Fruit fly (Drosophila melanogaster): ENCODE results near the gene mib2.

The mib2 gene

dm6 chr2L:18990133-18990532 lies 44.1 kb upstream of the mib2 start, which contains the start of gene CG15170:
TSS of gene CG15170 (minus strand) at chr2L:18990233.
- TF ChIP-seq CG7101 (tag; optimal IDR thresholded peaks at IDR 0.05) = no peak
- TF ChIP-seq CG7045 (GFP tag; optimal IDR thresholded peaks at IDR 0.05) = no peak
- no peak for TF ChIP-seq CG11617 (GFP tag; optimal IDR thresholded peaks at IDR 0.05)
- no peak for TF ChIP-seq cnc (optimal IDR thresholded peaks at IDR 0.05)
- TF ChIP-seq ovo (GFP tag; optimal IDR thresholded peaks at IDR 0.05) = no peak
- no peak for TF ChIP-seq CG5204 (GFP tag; optimal IDR thresholded peaks at IDR 0.05)
- no peak for TF ChIP-seq pad (GFP tag; optimal IDR thresholded peaks at IDR 0.05)
- TF ChIP-seq CG33017 (tag; optimal IDR thresholded peaks at IDR 0.05) = no peak
- no peak for TF ChIP-seq Crg-1 (GFP tag; optimal IDR thresholded peaks at IDR 0.05)
- TF ChIP-seq CG1620 (GFP tag; optimal IDR thresholded peaks at IDR 0.05) = no peak
- no peak for TF ChIP-seq Clk (GFP tag; optimal IDR thresholded peaks at IDR 0.05)
- TF ChIP-seq CG12768 (GFP tag; optimal IDR thresholded peaks at IDR 0.05) = no peak
- TF ChIP-seq kay (GFP tag; ENCODE audit: borderline replicate concordance) = no peak
- TF ChIP-seq Hr96 (GFP tag; optimal IDR thresholded peaks at IDR 0.05) = no peak
- no peak for TF ChIP-seq toe (GFP tag; optimal IDR thresholded peaks at IDR 0.05)

dm6 chr2L:18990720-18991119 lies 43.5 kb upstream of the mib2 start, which contains the start of gene CG15169:
TSS of gene CG15169 (plus strand) at chr2L:18991020.
- TF ChIP-seq toe (GFP tag; optimal IDR thresholded peaks at IDR 0.05) (no peak), cnc (optimal IDR thresholded peaks at IDR 0.05) (no peak)

- TF ChIP-seq CG7101 (tag; optimal IDR thresholded peaks at IDR 0.05) = no peak
- peak; percentile 87 for TF ChIP-seq kay (GFP tag; ENCODE audit: borderline replicate concordance)
Measured at dm6 chr2L:18992196-18992595, 42.0 kb upstream of the mib2 start, which contains the start of gene CG46465. TSS of gene CG46465 (plus strand) at chr2L:18992496.

dm6 chr2L:18995660-18996417 lies 38.4 kb upstream of the mib2 start, which contains the start of gene CG10650:
TSS of gene CG10650 (minus strand) at chr2L:18995934.
- peak; percentile 92 for TF ChIP-seq kay (GFP tag; ENCODE audit: borderline replicate concordance)
- no peak for TF ChIP-seq Crg-1 (GFP tag; optimal IDR thresholded peaks at IDR 0.05)
- peak; percentile 48 for TF ChIP-seq Mnt (GFP tag; optimal IDR thresholded peaks at IDR 0.05)
- TF ChIP-seq CG14711 (tag; optimal IDR thresholded peaks at IDR 0.05) = no peak
- TF ChIP-seq cic (GFP tag; optimal IDR thresholded peaks at IDR 0.05) = peak; percentile 79
- no peak for TF ChIP-seq CG7045 (GFP tag; optimal IDR thresholded peaks at IDR 0.05)
- TF ChIP-seq pad (GFP tag; optimal IDR thresholded peaks at IDR 0.05) = no peak
- no peak for TF ChIP-seq CG12768 (GFP tag; optimal IDR thresholded peaks at IDR 0.05)
- TF ChIP-seq tj (GFP tag; optimal IDR thresholded peaks at IDR 0.05) = no peak
- TF ChIP-seq cnc (optimal IDR thresholded peaks at IDR 0.05) = no peak
- TF ChIP-seq ovo (GFP tag; optimal IDR thresholded peaks at IDR 0.05) = no peak
- TF ChIP-seq CG7101 (tag; optimal IDR thresholded peaks at IDR 0.05) = no peak
- no peak for TF ChIP-seq bab1 (GFP tag; optimal IDR thresholded peaks at IDR 0.05)
- no peak for TF ChIP-seq toe (GFP tag; optimal IDR thresholded peaks at IDR 0.05)
- TF ChIP-seq CG5204 (GFP tag; optimal IDR thresholded peaks at IDR 0.05) = no peak
- TF ChIP-seq Hr96 (GFP tag; optimal IDR thresholded peaks at IDR 0.05) = no peak

- TF ChIP-seq CG7101 (tag; optimal IDR thresholded peaks at IDR 0.05) = no peak
- TF ChIP-seq Crg-1 (GFP tag; optimal IDR thresholded peaks at IDR 0.05) = no peak
- TF ChIP-seq CG11617 (GFP tag; optimal IDR thresholded peaks at IDR 0.05) = no peak
- TF ChIP-seq pad (GFP tag; optimal IDR thresholded peaks at IDR 0.05) = no peak
- no peak for TF ChIP-seq ovo (GFP tag; optimal IDR thresholded peaks at IDR 0.05)
- no peak for TF ChIP-seq Hr96 (GFP tag; optimal IDR thresholded peaks at IDR 0.05)
- TF ChIP-seq CG1620 (GFP tag; optimal IDR thresholded peaks at IDR 0.05) = no peak
- TF ChIP-seq CG7045 (GFP tag; optimal IDR thresholded peaks at IDR 0.05) = no peak
- TF ChIP-seq tj (GFP tag; optimal IDR thresholded peaks at IDR 0.05) = no peak
- no peak for TF ChIP-seq CG5204 (GFP tag; optimal IDR thresholded peaks at IDR 0.05)
- TF ChIP-seq cic (GFP tag; optimal IDR thresholded peaks at IDR 0.05) = no peak
- TF ChIP-seq cnc (optimal IDR thresholded peaks at IDR 0.05) = no peak
- no peak for TF ChIP-seq toe (GFP tag; optimal IDR thresholded peaks at IDR 0.05)
Measured at dm6 chr2L:18997148-18997547, 37.1 kb upstream of the mib2 start, which contains the start of gene CG31792. TSS of gene CG31792 (plus strand) at chr2L:18997448.

- TF ChIP-seq Crg-1 (GFP tag; optimal IDR thresholded peaks at IDR 0.05) = no peak
- no peak for TF ChIP-seq kay (GFP tag; ENCODE audit: borderline replicate concordance)
- no peak for TF ChIP-seq toe (GFP tag; optimal IDR thresholded peaks at IDR 0.05)
- no peak for TF ChIP-seq Mnt (GFP tag; optimal IDR thresholded peaks at IDR 0.05)
- no peak for TF ChIP-seq pad (GFP tag; optimal IDR thresholded peaks at IDR 0.05)
- no peak for TF ChIP-seq cic (GFP tag; optimal IDR thresholded peaks at IDR 0.05)
- no peak for TF ChIP-seq cnc (optimal IDR thresholded peaks at IDR 0.05)
- no peak for TF ChIP-seq CG7045 (GFP tag; optimal IDR thresholded peaks at IDR 0.05)
- no peak for TF ChIP-seq CG11617 (GFP tag; optimal IDR thresholded peaks at IDR 0.05)
- no peak for TF ChIP-seq CG5204 (GFP tag; optimal IDR thresholded peaks at IDR 0.05)
- no peak for TF ChIP-seq bab1 (GFP tag; optimal IDR thresholded peaks at IDR 0.05)
- no peak for TF ChIP-seq tj (GFP tag; optimal IDR thresholded peaks at IDR 0.05)
- TF ChIP-seq CG14711 (tag; optimal IDR thresholded peaks at IDR 0.05) = no peak
Measured at dm6 chr2L:19002468-19002867, 31.8 kb upstream of the mib2 start.

- TF ChIP-seq tj (GFP tag; optimal IDR thresholded peaks at IDR 0.05) (no peak), CG12768 (GFP tag; optimal IDR thresholded peaks at IDR 0.05) (no peak), CG33017 (tag; optimal IDR thresholded peaks at IDR 0.05) (peak; percentile 56), cic (GFP tag; optimal IDR thresholded peaks at IDR 0.05) (peak; percentile 89), Clk (GFP tag; optimal IDR thresholded peaks at IDR 0.05) (no peak), pad (GFP tag; optimal IDR thresholded peaks at IDR 0.05) (peak; percentile 23), CG1620 (GFP tag; optimal IDR thresholded peaks at IDR 0.05) (no peak), toe (GFP tag; optimal IDR thresholded peaks at IDR 0.05) (peak; percentile 18), bab1 (GFP tag; optimal IDR thresholded peaks at IDR 0.05) (peak; percentile 84), CG5204 (GFP tag; optimal IDR thresholded peaks at IDR 0.05) (peak; percentile 12), CG7045 (GFP tag; optimal IDR thresholded peaks at IDR 0.05) (peak; percentile 47), CG11617 (GFP tag; optimal IDR thresholded peaks at IDR 0.05) (peak; percentile 79), kay (GFP tag; ENCODE audit: borderline replicate concordance) (no peak), Crg-1 (GFP tag; optimal IDR thresholded peaks at IDR 0.05) (peak; percentile 55), CG14711 (tag; optimal IDR thresholded peaks at IDR 0.05) (peak; percentile 68), CG7101 (tag; optimal IDR thresholded peaks at IDR 0.05) (peak; percentile 85), Mnt (GFP tag; optimal IDR thresholded peaks at IDR 0.05) (no peak), Hr96 (GFP tag; optimal IDR thresholded peaks at IDR 0.05) (no peak), cnc (optimal IDR thresholded peaks at IDR 0.05) (no peak), ovo (GFP tag; optimal IDR thresholded peaks at IDR 0.05) (peak; percentile 61)
Measured at dm6 chr2L:19002959-19003371, 31.3 kb upstream of the mib2 start, which contains the start of gene CG31793. TSS of gene CG31793 (plus strand) at chr2L:19003367.

Measured in whole organism, adult.